Worm (Caenorhabditis elegans) whole organism, L3 larva: ENCODE data around the gene mgl-3.

Experiments used
- R02D3.7 ChIP-seq: fragments of 150-350 bp; optimal IDR thresholded peaks from 2 replicates; lab custom pipeline; 2014; ENCODE audit warnings: missing biosample characterization, missing genetic modification characterization
- ceh-9 ChIP-seq: sonication (generic microtip); optimal IDR thresholded peaks from 2 replicates; lab custom pipeline; 2018; ENCODE audit warnings: missing biosample characterization, missing genetic modification characterization
- nhr-237 ChIP-seq: fragments of 150-350 bp; optimal IDR thresholded peaks from 2 replicates; lab custom pipeline; 2014; ENCODE audit warnings: missing biosample characterization, missing genetic modification characterization
- tbx-2 ChIP-seq: sonication (generic microtip); optimal IDR thresholded peaks from 2 replicates; lab custom pipeline; 2016; ENCODE audit warnings: mild to moderate bottlenecking, missing genetic modification characterization, missing compliant biosample characterization

DNA sequence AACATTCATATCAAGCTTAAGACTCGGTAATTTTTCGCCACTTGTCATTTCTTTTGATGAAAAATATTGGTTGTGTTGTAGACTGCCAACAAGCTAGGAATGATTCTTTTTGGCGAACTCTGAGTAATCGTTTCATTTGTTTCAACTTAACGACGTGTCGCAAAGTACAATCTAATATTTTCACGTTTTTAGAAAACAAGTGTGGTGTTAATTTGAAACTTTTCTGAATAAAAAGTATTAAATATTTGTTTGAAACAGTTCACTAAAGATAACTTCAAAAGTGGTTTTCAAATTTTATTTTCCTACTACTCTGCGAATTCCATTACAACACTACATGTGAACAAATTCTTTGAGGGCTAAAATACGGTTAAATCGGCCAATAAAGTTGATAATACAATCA lies 37.7 kb downstream of the mgl-3 start, which contains the start of gene T11F8.4:
- TF ChIP-seq nhr-237 (tag; lab: Kevin White, UChicago) = no peak
- TF ChIP-seq ceh-9 (tag; lab: Kevin White, UChicago) = no peak
- no peak for TF ChIP-seq R02D3.7 (tag; lab: Kevin White, UChicago)
- TF ChIP-seq tbx-2 (tag; lab: Kevin White, UChicago) = no peak
